Worm (Caenorhabditis elegans) whole organism, L4/young adult: ENCODE results near the gene gpa-4.

ENCODE experiments used
- W03F9.2 ChIP-seq: fragments of 150-350 bp; optimal IDR thresholded peaks from 2 replicates; lab custom pipeline; 2014; ENCODE audit warnings: missing biosample characterization, missing genetic modification characterization
- dao-5 ChIP-seq: sonication (generic microtip); optimal IDR thresholded peaks from 2 replicates; lab custom pipeline; 2016; ENCODE audit warnings: missing genotype, missing genetic modification characterization, moderate library complexity, missing compliant biosample characterization
- him-1 ChIP-seq: sonication (generic microtip); optimal IDR thresholded peaks from 2 replicates; lab custom pipeline; 2016; ENCODE audit warnings: missing genotype, missing genetic modification reagents, missing genetic modification characterization, missing compliant biosample characterization

DNA sequence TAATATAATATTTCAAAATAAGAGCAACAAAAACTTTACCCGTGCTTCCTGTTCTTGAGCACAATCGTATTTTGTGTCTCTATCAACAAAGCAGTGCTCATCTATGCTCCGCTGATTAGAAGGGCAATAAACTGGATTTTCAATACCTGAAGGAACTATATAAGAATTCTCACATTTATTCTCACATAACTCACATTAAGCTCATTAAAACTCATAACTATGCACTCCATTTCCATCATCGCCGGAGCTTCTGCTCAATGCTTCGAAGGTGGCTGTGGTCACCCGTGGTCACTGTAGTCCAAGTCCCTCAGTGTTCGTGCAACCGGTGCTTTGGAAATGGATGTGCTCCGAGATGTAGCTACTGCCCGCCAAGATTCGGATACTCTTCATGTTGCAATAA, 53.3 kb downstream of the gpa-4 start, which contains the start of the genes Y66H1A.8 and M04G7.5:
- TF ChIP-seq him-1 (tag; lab: Kevin White, UChicago) (no peak), W03F9.2 (no peak), dao-5 (tag; lab: Kevin White, UChicago) (no peak)
